Fruit fly (Drosophila melanogaster): ENCODE measurements around the gene alpha-Man-IIa.

The alpha-Man-IIa gene

dm6 chr3R:9404104-9404512 is 8.2 kb upstream of the alpha-Man-IIa start, which contains the start of the genes CG9356, BBIP1 and CG8135 (continued):
- TF ChIP-seq CG12942 (GFP tag; optimal IDR thresholded peaks at IDR 0.05) = peak; percentile 82
- TF ChIP-seq nom (GFP tag; optimal IDR thresholded peaks at IDR 0.05) = peak; percentile 44
- TF ChIP-seq Myb (GFP tag; optimal IDR thresholded peaks at IDR 0.05) = peak; percentile 69
- TF ChIP-seq CG2889 (GFP tag; IDR thresholded peaks at IDR 0.05) = 0 out of 3 replicates have a peak, but pooled peaks have one; percentile 34
- TF ChIP-seq Lim3 (GFP tag; IDR thresholded peaks at IDR 0.05) = no peak
- TF ChIP-seq Awh (GFP tag; IDR thresholded peaks at IDR 0.05) = no peak
- peak; percentile 29 for TF ChIP-seq fd96Cb (tag; optimal IDR thresholded peaks at IDR 0.05)
- TF ChIP-seq CG12104 (GFP tag; optimal IDR thresholded peaks at IDR 0.05) = peak; percentile 7
- TF ChIP-seq ttk (GFP tag; IDR thresholded peaks at IDR 0.05) = peak; percentile 37; the same call in 1 of the 2 replicates
- no peak; the same call in 1 of the 2 replicates for TF ChIP-seq gsb (GFP tag; IDR thresholded peaks at IDR 0.05)
- peak; percentile 84 for TF ChIP-seq CG8290 (GFP tag; optimal IDR thresholded peaks at IDR 0.05)
- peak in 1 of 2 experiments; percentile 82 for TF ChIP-seq CG8290 (tag; optimal IDR thresholded peaks at IDR 0.05)
- peak; percentile 66 for TF ChIP-seq CG7556 (GFP tag; optimal IDR thresholded peaks at IDR 0.05)
- no peak for TF ChIP-seq bbx (GFP tag; IDR thresholded peaks at IDR 0.05; ENCODE audit: partially characterized antibody)
- TF ChIP-seq MBD-R2 (GFP tag; IDR thresholded peaks at IDR 0.05) = peak; percentile 95
- no peak for TF ChIP-seq CG11696 (GFP tag; IDR thresholded peaks at IDR 0.05)
- peak; percentile 41; the same call in 1 of the 3 replicates for TF ChIP-seq CG6791 (GFP tag; IDR thresholded peaks at IDR 0.05; ENCODE audit: partially characterized antibody)
- TF ChIP-seq ap (GFP tag; IDR thresholded peaks at IDR 0.05) = no peak
- TF ChIP-seq HmgZ (tag; optimal IDR thresholded peaks at IDR 0.05) = peak; percentile 85
- TF ChIP-seq eve (GFP tag; optimal IDR thresholded peaks at IDR 0.05) = no peak
- TF ChIP-seq Oaz (GFP tag; IDR thresholded peaks at IDR 0.05) = no peak
- TF ChIP-seq CG17385 (GFP tag; optimal IDR thresholded peaks at IDR 0.05) = no peak
- TF ChIP-seq CG12071 (GFP tag; optimal IDR thresholded peaks at IDR 0.05) = no peak
- peak; percentile 97 for TF ChIP-seq Med (GFP tag)
- no peak for TF ChIP-seq dati (GFP tag; IDR thresholded peaks at IDR 0.05)
- TF ChIP-seq Dref (GFP tag; IDR thresholded peaks at IDR 0.05) = peak; percentile 43
- peak; percentile 61 for TF ChIP-seq sima (GFP tag; optimal IDR thresholded peaks at IDR 0.05)
- peak; percentile 96 for TF ChIP-seq CG9797 (GFP tag; optimal IDR thresholded peaks at IDR 0.05)
- TF ChIP-seq Xrp1 (GFP tag; IDR thresholded peaks at IDR 0.05) = peak; percentile 75
- TF ChIP-seq usp (GFP tag; optimal IDR thresholded peaks at IDR 0.05) = no peak
- no peak for TF ChIP-seq CG14965 (GFP tag; optimal IDR thresholded peaks at IDR 0.05; ENCODE audit: borderline replicate concordance)
- TF ChIP-seq CG17361 (GFP tag; IDR thresholded peaks at IDR 0.05) = no peak; the same call in 1 of the 3 replicates
- no peak for TF ChIP-seq Dip2 (GFP tag; IDR thresholded peaks at IDR 0.05)
- peak; percentile 36; the same call in 1 of the 2 replicates for TF ChIP-seq CG4360 (GFP tag; IDR thresholded peaks at IDR 0.05)
- peak; percentile 84 for TF ChIP-seq bab2 (GFP tag; optimal IDR thresholded peaks at IDR 0.05)
- TF ChIP-seq ken (GFP tag; IDR thresholded peaks at IDR 0.05) = peak; percentile 66
- TF ChIP-seq Gsc (GFP tag; IDR thresholded peaks at IDR 0.05) = no peak
- TF ChIP-seq H15 (GFP tag; IDR thresholded peaks at IDR 0.05) = peak; percentile 66; the same call in 2 of the 3 replicates
- peak; percentile 81 for TF ChIP-seq sqz (GFP tag; optimal IDR thresholded peaks at IDR 0.05)
- peak; percentile 45 for TF ChIP-seq esg (GFP tag; conservative IDR thresholded peaks at IDR 0.05)
- 0 out of 3 replicates have a peak, but pooled peaks have one; percentile 28 for TF ChIP-seq B-H1 (GFP tag; IDR thresholded peaks at IDR 0.05)
- peak; percentile 59 for TF ChIP-seq ranshi (GFP tag; IDR thresholded peaks at IDR 0.05)
- TF ChIP-seq Eip74EF (GFP tag; optimal IDR thresholded peaks at IDR 0.05) = no peak
- no peak for TF ChIP-seq CG11560 (tag; IDR thresholded peaks at IDR 0.05)
- TF ChIP-seq CG18599 (GFP tag; optimal IDR thresholded peaks at IDR 0.05) = peak; percentile 66
- peak; percentile 69 for TF ChIP-seq CG32772 (GFP tag; IDR thresholded peaks at IDR 0.05)
- TF ChIP-seq CG11085 (GFP tag; IDR thresholded peaks at IDR 0.05) = no peak
- peak; percentile 84 for TF ChIP-seq CG4424 (GFP tag; optimal IDR thresholded peaks at IDR 0.05)
- TF ChIP-seq CG34224 (GFP tag; IDR thresholded peaks at IDR 0.05; ENCODE audit: partially characterized antibody) = no peak
- peak; percentile 67 for TF ChIP-seq CG6689 (GFP tag; IDR thresholded peaks at IDR 0.05)
- TF ChIP-seq sob (GFP tag; IDR thresholded peaks at IDR 0.05) = peak; percentile 68; the same call in 1 of the 2 replicates
- TF ChIP-seq HmgD (GFP tag; optimal IDR thresholded peaks at IDR 0.05) = peak; percentile 71
